Worm (Caenorhabditis elegans): ENCODE data around the gene Y51H7C.41.

DNA sequence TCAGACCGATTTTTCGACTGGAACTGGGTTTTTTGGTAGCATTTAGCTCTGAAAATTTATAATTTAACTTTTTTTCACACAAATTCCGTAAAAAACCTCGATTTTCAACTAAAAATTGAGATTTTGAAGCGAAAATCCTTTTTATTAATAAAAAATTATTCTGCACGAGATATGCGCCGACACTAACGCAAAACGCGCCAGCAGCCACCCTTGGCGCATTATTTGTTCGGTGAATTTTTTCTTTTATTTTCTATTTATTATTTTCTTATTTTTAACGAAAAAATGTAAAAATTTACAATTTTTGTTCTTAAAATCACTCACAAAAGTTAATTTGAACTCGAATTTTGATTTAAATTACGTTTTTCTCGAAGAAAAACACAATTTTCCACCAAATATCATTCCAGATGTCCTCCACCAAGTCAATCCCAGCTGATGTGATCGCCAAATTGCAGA, 928 bp upstream of the Y51H7C.41 start, which contains the start of gene Y51H7C.7:
- TF ChIP-seq unc-62 (GFP tag; optimal IDR thresholded peaks at IDR 0.05) (no peak), nhr-77 (tag; optimal IDR thresholded peaks at IDR 0.05) (no peak), ama-1 (optimal IDR thresholded peaks at IDR 0.05) (no peak)

All from whole organism, L2 larva.